Fruit fly (Drosophila melanogaster) whole organism, embryonic: ENCODE results near the gene CG34300.

Experiments
- ATbp ChIP-seq: fragments of 200-800 bp; sonication (Bioruptor generic); optimal IDR thresholded peaks from 2 replicates; lab custom pipeline; 2017; ENCODE audit warnings: missing biosample characterization, mild to moderate bottlenecking, missing genetic modification characterization, missing genetic modification reagents
- Awh ChIP-seq: fragments of 200-800 bp; sonication (Bioruptor generic); IDR thresholded peaks from 2 replicates; pipeline ENCODE4, ENCODE4 v1.3.6; 2022; ENCODE audit warnings: missing biosample characterization, missing genetic modification characterization
- Bgb ChIP-seq: fragments of 200-800 bp; sonication (Bioruptor generic); IDR thresholded peaks from 2 replicates; pipeline ENCODE4 v1.3.6; 2022; ENCODE audit warnings: missing biosample characterization, missing genetic modification characterization; ENCODE audit not compliant: partially characterized antibody
- Blimp-1 ChIP-seq: fragments of 200-800 bp; sonication (Bioruptor generic); optimal IDR thresholded peaks from 3 replicates; lab custom pipeline; 2018; ENCODE audit warnings: missing biosample characterization, missing genetic modification characterization, mild to moderate bottlenecking, moderate library complexity, missing genetic modification reagents
- CG10274 ChIP-seq: fragments of 200-800 bp; sonication (Bioruptor generic); optimal IDR thresholded peaks from 3 replicates; lab custom pipeline; 2017; ENCODE audit warnings: missing biosample characterization, mild to moderate bottlenecking, missing genetic modification characterization
- CG12219 ChIP-seq: fragments of 200-800 bp; sonication (Bioruptor generic); optimal IDR thresholded peaks from 3 replicates; lab custom pipeline; 2018; ENCODE audit warnings: missing biosample characterization, mild to moderate bottlenecking, missing genetic modification characterization
- CG13424 ChIP-seq: fragments of 200-800 bp; sonication (Bioruptor generic); optimal IDR thresholded peaks from 2 replicates; lab custom pipeline; 2019; ENCODE audit warnings: missing biosample characterization, mild to moderate bottlenecking, missing genetic modification characterization, moderate library complexity
- CG14860 ChIP-seq: fragments of 200-800 bp; sonication (Bioruptor generic); IDR thresholded peaks from 3 replicates; pipeline ENCODE4 v1.3.6; 2022; ENCODE audit warnings: missing biosample characterization, missing genetic modification characterization; ENCODE audit not compliant: partially characterized antibody
- CG15073 ChIP-seq: fragments of 200-800 bp; sonication (Bioruptor generic); optimal IDR thresholded peaks from 2 replicates; lab custom pipeline; 2016; ENCODE audit warnings: missing biosample characterization, missing genetic modification characterization
- CG2129 ChIP-seq: fragments of 200-800 bp; sonication (Bioruptor generic); IDR thresholded peaks from 2 replicates; pipeline ENCODE4 v1.3.6; 2022; ENCODE audit warnings: missing biosample characterization, missing genetic modification characterization; ENCODE audit not compliant: partially characterized antibody
- CG3407 ChIP-seq: fragments of 200-800 bp; sonication (Bioruptor generic); optimal IDR thresholded peaks from 2 replicates; lab custom pipeline; 2018; ENCODE audit warnings: missing biosample characterization, mild to moderate bottlenecking, missing genetic modification characterization
- CG4424 ChIP-seq: fragments of 200-800 bp; sonication (Bioruptor generic); optimal IDR thresholded peaks from 3 replicates; lab custom pipeline; 2016; ENCODE audit warnings: missing biosample characterization, missing genetic modification characterization
- CG4707 ChIP-seq: fragments of 200-800 bp; sonication (Bioruptor generic); optimal IDR thresholded peaks from 2 replicates; lab custom pipeline; 2018; ENCODE audit warnings: missing biosample characterization, mild to moderate bottlenecking, missing genetic modification characterization, moderate library complexity
- CG5245 ChIP-seq: fragments of 200-800 bp; sonication (Bioruptor generic); optimal IDR thresholded peaks from 3 replicates; lab custom pipeline; 2016; ENCODE audit warnings: missing biosample characterization, missing genetic modification characterization
- CG5953 ChIP-seq: fragments of 200-800 bp; sonication (Bioruptor generic); IDR thresholded peaks from 2 replicates; pipeline ENCODE4 v1.3.6; 2022; ENCODE audit warnings: missing biosample characterization, missing genetic modification characterization
- CTCF ChIP-seq: fragments of 200-800 bp; sonication (Bioruptor generic); optimal IDR thresholded peaks from 2 replicates; lab custom pipeline; 2017; ENCODE audit warnings: missing biosample characterization, mild to moderate bottlenecking, missing genetic modification characterization, moderate library complexity
- Deaf1 ChIP-seq: fragments of 200-800 bp; optimal IDR thresholded peaks from 3 replicates; lab custom pipeline; 2019; ENCODE audit warnings: missing biosample characterization, mild to moderate bottlenecking, missing genetic modification characterization, moderate library complexity
- E2f1 ChIP-seq: fragments of 200-800 bp; sonication (Bioruptor generic); IDR thresholded peaks from 2 replicates; pipeline ENCODE4 v1.3.6; 2022; ENCODE audit warnings: missing biosample characterization, missing genetic modification characterization
- Ets65A ChIP-seq: fragments of 200-800 bp; sonication (Bioruptor generic); peaks from one replicate; lab custom pipeline; 2016; ENCODE audit warnings: missing biosample characterization, missing genetic modification characterization
- H15 ChIP-seq: fragments of 200-800 bp; sonication (Bioruptor generic); IDR thresholded peaks from 3 replicates; pipeline ENCODE4 v1.3.6; 2022; ENCODE audit warnings: missing biosample characterization, missing genetic modification characterization
- MESR4 ChIP-seq: fragments of 200-800 bp; sonication (Bioruptor generic); optimal IDR thresholded peaks from 2 replicates; lab custom pipeline; 2018; ENCODE audit warnings: missing biosample characterization, mild to moderate bottlenecking, missing genetic modification characterization, moderate library complexity
- Mes4 ChIP-seq: fragments of 200-800 bp; sonication (Bioruptor generic); optimal IDR thresholded peaks from 2 replicates; lab custom pipeline; 2016; ENCODE audit warnings: missing biosample characterization, missing genetic modification characterization
- NC2α ChIP-seq: fragments of 200-800 bp; sonication (Bioruptor generic); optimal IDR thresholded peaks from 2 replicates; lab custom pipeline; 2016; ENCODE audit warnings: missing biosample characterization, missing genetic modification characterization
- Rfx ChIP-seq: fragments of 200-800 bp; sonication (Bioruptor generic); IDR thresholded peaks from 2 replicates; pipeline ENCODE4 v1.3.6; 2022; ENCODE audit warnings: missing biosample characterization, missing genetic modification characterization
- TFAM ChIP-seq: fragments of 200-800 bp; sonication (Bioruptor generic); optimal IDR thresholded peaks from 2 replicates; lab custom pipeline; 2017; ENCODE audit warnings: missing biosample characterization, missing genetic modification characterization, inconsistent platforms
- cas ChIP-seq: fragments of 200-800 bp; sonication (Bioruptor generic); IDR thresholded peaks from 2 replicates; pipeline ENCODE4 v1.3.6; 2022; ENCODE audit warnings: missing biosample characterization, missing genetic modification characterization
- chm ChIP-seq: fragments of 200-800 bp; sonication (Bioruptor generic); IDR thresholded peaks from 2 replicates; pipeline ENCODE4 v1.3.6; 2022; ENCODE audit warnings: missing biosample characterization, missing genetic modification characterization
- ci ChIP-seq: fragments of 200-800 bp; sonication (Bioruptor generic); IDR thresholded peaks from 3 replicates; pipeline ENCODE4 v1.3.6; 2022; ENCODE audit warnings: missing biosample characterization, missing genetic modification characterization
- crol ChIP-seq: fragments of 200-800 bp; sonication (Bioruptor generic); IDR thresholded peaks from 2 replicates; pipeline ENCODE4 v1.3.6; 2022; ENCODE audit warnings: missing biosample characterization, missing genetic modification characterization
- dati ChIP-seq: fragments of 200-800 bp; sonication (Bioruptor generic); IDR thresholded peaks from 2 replicates; pipeline ENCODE4 v1.3.6; 2022; ENCODE audit warnings: missing biosample characterization, missing genetic modification characterization
- dm ChIP-seq: fragments of 200-800 bp; sonication (Bioruptor generic); optimal IDR thresholded peaks from 3 replicates; lab custom pipeline; 2016; ENCODE audit warnings: missing biosample characterization, missing genetic modification characterization
- exex ChIP-seq: fragments of 200-800 bp; sonication (Bioruptor generic); optimal IDR thresholded peaks from 4 replicates; lab custom pipeline; 2018; ENCODE audit warnings: missing biosample characterization, mild to moderate bottlenecking, missing genetic modification characterization, moderate library complexity
- gsb-n ChIP-seq: fragments of 200-800 bp; sonication (Bioruptor generic); optimal IDR thresholded peaks from 3 replicates; lab custom pipeline; 2018; ENCODE audit warnings: missing biosample characterization, mild to moderate bottlenecking, missing genetic modification characterization
- h ChIP-seq: fragments of >200 bp; optimal IDR thresholded peaks from 2 replicates; lab custom pipeline; 2017
- hkb ChIP-seq, 2 experiments: fragments of 200-800 bp in 1 of 2; fragments of >200 bp in 1 of 2; sonication (Bioruptor generic) in 1 of 2; IDR thresholded peaks in 1 of 2; optimal IDR thresholded peaks in 1 of 2; 2 replicates each; pipeline versions ENCODE4 v1.3.6 to Lab custom; 2017 to 2022; ENCODE audit warnings: missing biosample characterization in 1 of 2, missing genetic modification characterization in 1 of 2
- insv ChIP-seq, 2 experiments: fragments of 200-800 bp; sonication (Bioruptor generic); optimal IDR thresholded peaks; 3 replicates each; lab custom pipeline; 2016 to 2018; ENCODE audit warnings: missing biosample characterization in 2 of 2, missing genetic modification characterization in 2 of 2
- inv ChIP-seq: fragments of 200-800 bp; sonication (Bioruptor generic); IDR thresholded peaks from 2 replicates; pipeline ENCODE4 v1.3.6; 2022; ENCODE audit warnings: missing biosample characterization, missing genetic modification characterization; ENCODE audit not compliant: partially characterized antibody
- jigr1 ChIP-seq: fragments of 200-800 bp; sonication (Bioruptor generic); IDR thresholded peaks from 3 replicates; pipeline ENCODE4 v1.3.6; 2022; ENCODE audit warnings: missing biosample characterization, missing genetic modification characterization
- nom ChIP-seq: fragments of 200-800 bp; sonication (Bioruptor generic); optimal IDR thresholded peaks from 2 replicates; lab custom pipeline; 2017; ENCODE audit warnings: missing biosample characterization, missing genetic modification characterization, mild to moderate bottlenecking, moderate library complexity, missing genetic modification reagents
- psq ChIP-seq: fragments of 200-800 bp; sonication (Bioruptor generic); optimal IDR thresholded peaks from 2 replicates; lab custom pipeline; 2017; ENCODE audit warnings: missing biosample characterization, missing genetic modification characterization
- ro ChIP-seq: fragments of 200-800 bp; sonication (Bioruptor generic); IDR thresholded peaks from 2 replicates; pipeline ENCODE4 v1.3.6; 2022; ENCODE audit warnings: missing biosample characterization, missing genetic modification characterization
- row ChIP-seq: fragments of 200-800 bp; sonication (Bioruptor generic); IDR thresholded peaks from 3 replicates; pipeline ENCODE4 v1.3.6; 2022; ENCODE audit warnings: missing biosample characterization, missing genetic modification characterization
- seq ChIP-seq: fragments of 200-800 bp; sonication (Bioruptor generic); IDR thresholded peaks from 2 replicates; pipeline ENCODE4 v1.3.6; 2022; ENCODE audit warnings: missing biosample characterization, missing genetic modification characterization
- sim ChIP-seq: fragments of 200-800 bp; sonication (Bioruptor generic); IDR thresholded peaks from 2 replicates; pipeline ENCODE4 v1.3.6; 2022; ENCODE audit warnings: missing biosample characterization, missing genetic modification characterization
- sob ChIP-seq: fragments of 200-800 bp; sonication (Bioruptor generic); IDR thresholded peaks from 2 replicates; pipeline ENCODE4 v1.3.6; 2022; ENCODE audit warnings: missing biosample characterization, missing genetic modification characterization
- stwl ChIP-seq: fragments of 200-800 bp; sonication (Bioruptor generic); optimal IDR thresholded peaks from 3 replicates; lab custom pipeline; 2018; ENCODE audit warnings: missing biosample characterization, mild to moderate bottlenecking, missing genetic modification characterization, moderate library complexity
- tin ChIP-seq: fragments of 200-800 bp; sonication (Bioruptor generic); optimal IDR thresholded peaks from 3 replicates; lab custom pipeline; 2016; ENCODE audit warnings: missing biosample characterization, missing genetic modification characterization
- tio ChIP-seq: fragments of 200-800 bp; sonication (Bioruptor generic); optimal IDR thresholded peaks from 2 replicates; lab custom pipeline; 2017; ENCODE audit warnings: missing biosample characterization, missing genetic modification characterization, inconsistent platforms

Gene CG34300

DNA sequence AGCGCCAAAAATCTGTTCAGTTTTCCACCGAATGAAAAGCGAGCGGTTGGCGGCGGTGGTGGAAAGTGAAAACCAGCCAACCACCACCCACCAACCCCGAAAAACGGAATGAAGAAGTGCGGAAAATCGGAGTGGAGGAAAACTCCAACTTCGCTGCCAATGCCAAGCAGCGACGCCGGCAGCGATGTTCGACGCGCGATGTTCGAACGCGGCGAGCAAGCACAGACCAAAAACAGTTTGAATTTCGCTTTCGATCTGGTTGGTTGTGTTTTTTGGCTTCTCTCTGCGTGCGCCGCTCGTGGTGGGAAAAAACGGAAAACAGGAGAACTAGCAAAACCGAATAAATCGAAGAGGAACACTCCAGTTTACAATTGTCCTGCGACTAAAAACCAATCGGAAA is 28.7 kb downstream of the CG34300 start, which contains the start of gene heca (continued):
- TF ChIP-seq sim (GFP tag; lab: Robert Waterston, UW) (no peak), Rfx (GFP tag; lab: Robert Waterston, UW) (peak; percentile 29; the same call in 1 of the 2 replicates), insv (GFP tag; optimal IDR thresholded peaks at IDR 0.05; lab: Kevin White, UChicago) (no peak), CTCF (GFP tag; lab: Kevin White, UChicago) (peak; percentile 30), CG5953 (no peak), Blimp-1 (GFP tag; lab: Kevin White, UChicago) (peak; percentile 80), stwl (tag; lab: Kevin White, UChicago) (peak; percentile 46), Bgb (GFP tag; lab: Robert Waterston, UW) (peak; percentile 44; the same call in 1 of the 2 replicates), crol (GFP tag; lab: Robert Waterston, UW) (0 out of 2 replicates have a peak, but pooled peaks have one; percentile 22), H15 (GFP tag; lab: Robert Waterston, UW) (no peak), dati (GFP tag; lab: Robert Waterston, UW) (no peak), chm (GFP tag; lab: Robert Waterston, UW) (peak; percentile 66; the same call in 1 of the 2 replicates), nom (peak; percentile 23), Deaf1 (tag; lab: Kevin White, UChicago) (peak; percentile 50), sob (GFP tag; lab: Robert Waterston, UW) (0 out of 2 replicates have a peak, but pooled peaks have one; percentile 24)

DNA sequence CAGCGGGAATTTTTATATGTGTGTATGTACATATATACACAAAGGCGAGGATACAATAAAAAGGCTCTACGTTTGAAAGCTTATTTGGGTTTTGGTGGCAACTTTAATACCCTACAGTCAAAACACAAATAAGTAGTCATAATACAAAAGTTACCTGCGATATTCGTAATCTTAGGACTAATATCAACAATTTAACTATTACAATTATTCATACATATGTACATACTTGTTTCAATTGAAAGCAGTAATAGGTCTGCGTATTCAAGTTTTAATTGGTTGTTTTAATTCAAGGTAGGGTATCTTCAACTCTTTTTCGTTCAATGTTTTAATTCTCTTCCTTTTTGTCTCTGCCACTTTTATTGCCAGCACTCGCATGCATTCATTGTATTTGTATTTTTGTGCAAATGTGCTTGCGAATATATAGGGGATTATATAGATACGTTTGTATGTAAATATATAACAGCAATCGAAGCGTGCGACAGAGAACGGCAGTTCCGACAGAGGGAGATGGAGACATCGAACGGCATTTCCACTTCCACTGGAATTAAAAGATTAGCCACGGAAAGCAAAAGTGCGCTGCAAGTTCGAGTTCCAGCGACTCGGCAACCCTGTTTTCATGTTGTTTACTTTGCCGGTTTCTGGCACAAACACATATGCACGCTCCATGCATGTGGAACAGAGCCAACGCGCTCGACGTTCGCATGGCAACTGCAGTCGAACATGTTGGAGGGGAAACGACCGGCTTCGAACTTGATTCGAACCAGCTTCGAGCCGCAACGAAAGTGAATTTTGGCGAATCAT is 29.8 kb downstream of the CG34300 start:
- TF ChIP-seq seq (GFP tag; lab: Robert Waterston, UW) (peak; percentile 54; the same call in 1 of the 2 replicates), cas (GFP tag; lab: Robert Waterston, UW) (0 out of 2 replicates have a peak, but pooled peaks have one; percentile 7), exex (tag; lab: Kevin White, UChicago) (no peak), CG14860 (GFP tag; lab: Robert Waterston, UW) (no peak), CG13424 (tag; lab: Kevin White, UChicago) (peak; percentile 43), tin (GFP tag; lab: Kevin White, UChicago) (peak; percentile 60), TFAM (GFP tag; lab: Kevin White, UChicago) (no peak), NC2α (GFP tag; lab: Kevin White, UChicago) (no peak), Ets65A (GFP tag; lab: Kevin White, UChicago) (peak; percentile 35), CG4424 (peak; percentile 54), CG10274 (GFP tag; lab: Kevin White, UChicago) (peak; percentile 38), CG2129 (GFP tag; lab: Robert Waterston, UW) (no peak), ro (GFP tag; lab: Robert Waterston, UW) (no peak), jigr1 (GFP tag; lab: Robert Waterston, UW) (no peak), dm (GFP tag; lab: Kevin White, UChicago) (no peak), Awh (GFP tag; lab: Robert Waterston, UW) (no peak), CG3407 (GFP tag; lab: Kevin White, UChicago) (peak; percentile 51), CG12219 (GFP tag; lab: Kevin White, UChicago) (peak; percentile 36), ci (GFP tag; lab: Robert Waterston, UW) (peak; percentile 85), inv (GFP tag; lab: Robert Waterston, UW) (no peak), psq (no peak), tio (GFP tag; lab: Kevin White, UChicago) (peak; percentile 14), row (GFP tag; lab: Robert Waterston, UW) (peak; percentile 77), CG4707 (GFP tag; lab: Kevin White, UChicago) (peak; percentile 6), h (lab: Kevin White, UChicago) (no peak), dati (GFP tag; lab: Robert Waterston, UW) (peak; percentile 37; the same call in 1 of the 2 replicates), ATbp (peak; percentile 53), Mes4 (peak; percentile 22), MESR4 (GFP tag; lab: Kevin White, UChicago) (no peak), CG5245 (GFP tag; lab: Kevin White, UChicago) (peak; percentile 55), E2f1 (GFP tag; lab: Robert Waterston, UW) (peak; percentile 28; the same call in 1 of the 2 replicates), crol (GFP tag; lab: Robert Waterston, UW) (no peak), hkb (optimal IDR thresholded peaks at IDR 0.05; lab: Kevin White, UChicago) (no peak), hkb (GFP tag; IDR thresholded peaks at IDR 0.05; lab: Robert Waterston, UW) (peak; percentile 67), gsb-n (tag; lab: Kevin White, UChicago) (peak; percentile 73), CG15073 (GFP tag; lab: Kevin White, UChicago) (no peak)
